Worm (Caenorhabditis elegans): ENCODE data around the gene athp-2.

Gene athp-2

DNA sequence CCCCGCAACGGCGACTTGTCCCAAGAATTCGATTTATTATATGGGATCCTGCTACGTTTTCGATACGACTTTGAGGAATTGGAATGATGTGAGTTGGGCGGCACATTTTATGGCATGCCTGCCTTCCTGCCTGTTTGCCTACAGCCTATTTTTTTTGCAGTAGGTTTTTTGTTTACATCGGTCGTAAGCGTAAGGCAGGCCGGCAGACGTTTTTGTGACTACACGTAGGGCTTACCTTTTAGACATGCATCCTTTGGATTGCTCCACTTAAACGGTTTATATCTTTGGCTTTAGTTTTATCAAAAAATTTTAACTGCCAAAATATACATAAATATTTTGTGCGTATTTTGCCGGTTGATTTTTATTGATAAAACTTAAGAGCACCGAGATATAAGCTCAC, 19.2 kb downstream of the athp-2 start:
- TF ChIP-seq mls-2 (tag; optimal IDR thresholded peaks at IDR 0.05) (no peak), blmp-1 (tag; optimal IDR thresholded peaks at IDR 0.05) (no peak), nhr-2 (tag; optimal IDR thresholded peaks at IDR 0.05) (no peak), unc-62 (GFP tag; optimal IDR thresholded peaks at IDR 0.05) (no peak), zip-8 (tag; optimal IDR thresholded peaks at IDR 0.05) (no peak), tbx-8 (GFP tag; optimal IDR thresholded peaks at IDR 0.05) (no peak), hlh-1 (tag; optimal IDR thresholded peaks at IDR 0.05) (no peak), mab-5 (tag; optimal IDR thresholded peaks at IDR 0.05) (no peak), snpc-4 (tag; optimal IDR thresholded peaks at IDR 0.05) (no peak), pha-4 (tag; optimal IDR thresholded peaks at IDR 0.05) (no peak), nhr-28 (tag; optimal IDR thresholded peaks at IDR 0.05) (no peak), unc-39 (tag; optimal IDR thresholded peaks at IDR 0.05) (no peak), lsy-2 (tag; optimal IDR thresholded peaks at IDR 0.05) (no peak), sem-2 (GFP tag; optimal IDR thresholded peaks at IDR 0.05) (no peak), ztf-11 (tag; optimal IDR thresholded peaks at IDR 0.05) (no peak), lin-32 (GFP tag; optimal IDR thresholded peaks at IDR 0.05) (no peak), bed-3 (GFP tag; optimal IDR thresholded peaks at IDR 0.05) (no peak), ceh-83 (GFP tag; optimal IDR thresholded peaks at IDR 0.05) (no peak), unc-120 (tag; optimal IDR thresholded peaks at IDR 0.05; ENCODE audit: poor library complexity, severe bottlenecking) (no peak)

DNA sequence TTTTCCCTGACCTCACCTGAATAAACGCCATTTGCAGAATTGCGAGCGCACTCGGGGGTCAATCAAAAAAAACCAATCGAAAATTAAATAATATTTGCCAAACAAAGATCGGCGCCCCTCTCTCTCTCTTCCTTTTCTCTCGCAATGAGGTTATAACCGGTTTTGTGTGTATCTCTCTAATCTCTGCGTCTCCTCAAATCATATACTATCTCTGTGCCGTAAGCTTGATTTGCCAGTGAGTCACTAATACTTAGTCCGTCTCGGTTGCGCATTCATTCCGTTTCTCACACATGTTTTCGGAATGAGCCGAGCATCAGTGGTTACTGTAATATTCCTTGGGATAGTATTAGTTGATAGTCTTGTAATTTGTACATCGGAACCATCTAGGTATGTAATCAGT, 22.1 kb downstream of the athp-2 start:
- TF ChIP-seq elt-3 (tag; optimal IDR thresholded peaks at IDR 0.05), result no peak

DNA sequence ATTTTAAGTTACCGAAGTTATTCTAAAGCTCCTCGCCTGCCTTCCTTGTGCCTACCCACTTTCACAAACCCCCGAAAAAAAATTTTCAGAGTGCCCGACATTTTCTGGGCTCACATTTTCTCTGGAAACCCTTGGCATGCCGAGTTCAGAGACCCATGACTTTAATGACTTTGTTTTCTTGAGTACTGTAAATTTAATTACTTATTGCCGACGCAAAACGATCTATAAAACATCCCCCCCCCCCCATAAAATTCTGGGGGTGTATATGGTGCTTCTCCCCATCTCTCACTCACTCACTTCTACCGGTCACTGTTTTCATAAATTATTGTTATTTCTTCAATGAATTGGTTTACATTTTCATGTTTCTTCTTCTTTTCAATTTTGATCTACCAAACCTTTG, 27.9 kb downstream of the athp-2 start, which contains the start of gene try-9:
TSS of gene try-9 (plus strand) at position 301 of the 400 bp plus-strand sequence.
- TF ChIP-seq blmp-1 (tag; optimal IDR thresholded peaks at IDR 0.05) (no peak), unc-120 (tag; optimal IDR thresholded peaks at IDR 0.05; ENCODE audit: poor library complexity, severe bottlenecking) (no peak), mab-5 (tag; optimal IDR thresholded peaks at IDR 0.05) (no peak), elt-1 (tag; optimal IDR thresholded peaks at IDR 0.05; ENCODE audit: borderline replicate concordance, insufficient read depth) (no peak), ces-1 (GFP tag; optimal IDR thresholded peaks at IDR 0.05) (no peak), mep-1 (tag; optimal IDR thresholded peaks at IDR 0.05) (no peak), nhr-12 (tag; optimal IDR thresholded peaks at IDR 0.05) (no peak)

DNA sequence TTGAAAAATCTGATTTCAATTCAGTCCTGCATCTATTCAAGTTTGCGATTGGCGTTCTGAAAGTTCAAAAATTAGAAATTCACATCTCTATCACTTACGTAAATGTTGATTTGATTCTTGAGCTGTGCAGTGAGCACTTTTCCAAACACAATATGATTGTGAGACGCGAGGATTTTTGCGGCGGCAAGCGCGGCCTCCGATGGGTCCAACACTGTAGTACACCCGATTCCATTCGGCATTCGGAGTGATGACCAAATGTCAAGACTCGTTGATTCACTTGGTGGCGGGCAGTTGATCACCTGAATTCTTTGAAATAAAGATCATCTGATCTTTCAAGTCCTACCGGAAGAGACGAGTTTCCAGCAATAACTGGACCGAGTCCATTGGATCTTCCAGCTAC, 29.7 kb downstream of the athp-2 start:
- TF ChIP-seq bed-3 (GFP tag; optimal IDR thresholded peaks at IDR 0.05), result no peak
- TF ChIP-seq pha-4 (tag; optimal IDR thresholded peaks at IDR 0.05), result no peak
- no peak for TF ChIP-seq lin-32 (GFP tag; optimal IDR thresholded peaks at IDR 0.05)
- no peak for TF ChIP-seq mep-1 (tag; optimal IDR thresholded peaks at IDR 0.05)
- TF ChIP-seq ham-2 (GFP tag; optimal IDR thresholded peaks at IDR 0.05), result no peak
- no peak for TF ChIP-seq unc-62 (GFP tag; optimal IDR thresholded peaks at IDR 0.05)
- no peak for TF ChIP-seq ztf-11 (tag; optimal IDR thresholded peaks at IDR 0.05)
- TF ChIP-seq cnd-1 (tag; optimal IDR thresholded peaks at IDR 0.05), result no peak
- TF ChIP-seq sem-2 (GFP tag; optimal IDR thresholded peaks at IDR 0.05), result no peak
- no peak for TF ChIP-seq drap-1 (GFP tag; optimal IDR thresholded peaks at IDR 0.05)
- TF ChIP-seq blmp-1 (tag; optimal IDR thresholded peaks at IDR 0.05), result no peak
- no peak for TF ChIP-seq zip-8 (tag; optimal IDR thresholded peaks at IDR 0.05)
- no peak for TF ChIP-seq lin-13 (tag; optimal IDR thresholded peaks at IDR 0.05)

DNA sequence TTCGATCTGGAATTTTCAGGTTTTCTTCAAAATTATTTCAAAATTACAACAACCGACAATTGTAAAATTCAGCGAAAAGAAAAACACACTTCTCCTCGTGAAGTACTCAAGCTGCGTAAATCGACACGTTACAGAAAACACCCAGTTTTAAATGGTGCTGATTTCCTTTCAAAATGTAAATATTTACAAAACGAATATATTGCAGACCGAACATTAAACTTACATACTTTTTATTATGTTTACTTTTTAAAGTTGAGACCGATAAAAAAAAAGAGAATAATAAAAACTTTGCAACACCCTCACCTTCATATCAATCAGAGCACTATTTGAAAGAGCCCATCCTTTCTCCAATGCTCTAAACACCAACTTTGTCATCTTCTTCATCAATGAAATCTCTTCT, 30.9 kb downstream of the athp-2 start:
- TF ChIP-seq zip-8 (tag; optimal IDR thresholded peaks at IDR 0.05), result no peak
- no peak for TF ChIP-seq mls-2 (tag; optimal IDR thresholded peaks at IDR 0.05)
- no peak for TF ChIP-seq nhr-237 (tag; optimal IDR thresholded peaks at IDR 0.05)
- no peak for TF ChIP-seq flh-1 (GFP tag; optimal IDR thresholded peaks at IDR 0.05)
- TF ChIP-seq snpc-4 (tag; optimal IDR thresholded peaks at IDR 0.05), result no peak
- no peak for TF ChIP-seq tbx-8 (GFP tag; optimal IDR thresholded peaks at IDR 0.05)
- TF ChIP-seq ztf-11 (tag; optimal IDR thresholded peaks at IDR 0.05), result no peak
- no peak for TF ChIP-seq sptf-1 (tag; optimal IDR thresholded peaks at IDR 0.05)
- TF ChIP-seq hlh-1 (tag; optimal IDR thresholded peaks at IDR 0.05), result no peak
- no peak for TF ChIP-seq nhr-28 (tag; optimal IDR thresholded peaks at IDR 0.05)
- TF ChIP-seq mab-5 (tag; optimal IDR thresholded peaks at IDR 0.05), result no peak
- no peak for TF ChIP-seq cnd-1 (tag; optimal IDR thresholded peaks at IDR 0.05)
- no peak for TF ChIP-seq drap-1 (GFP tag; optimal IDR thresholded peaks at IDR 0.05)
